Worm (Caenorhabditis elegans) whole organism, early embryonic: ENCODE data around the gene F54D5.24.

Experiments
- aly-1 ChIP-seq: sonication (generic microtip); optimal IDR thresholded peaks from 2 replicates; lab custom pipeline; 2016; ENCODE audit warnings: missing genetic modification characterization, missing compliant biosample characterization
- ama-1 ChIP-seq: fragments of 150-350 bp; optimal IDR thresholded peaks from 2 replicates; lab custom pipeline; 2014
- ceh-13 ChIP-seq: fragments of 200-800 bp; sonication (Bioruptor generic); optimal IDR thresholded peaks from 2 replicates; lab custom pipeline; 2018; ENCODE audit warnings: mild to moderate bottlenecking, missing genetic modification characterization, missing compliant biosample characterization
- hnd-1 ChIP-seq: sonication (generic microtip); optimal IDR thresholded peaks from 2 replicates; lab custom pipeline; 2016; ENCODE audit warnings: missing genetic modification characterization, missing compliant biosample characterization
- pes-1 ChIP-seq: fragments of 200-800 bp; sonication (Bioruptor generic); IDR thresholded peaks from 2 replicates; pipeline ENCODE4 v1.3.6; 2022; ENCODE audit warnings: missing genetic modification reagents, missing genetic modification characterization, missing compliant biosample characterization
- scrt-1 ChIP-seq: fragments of 200-800 bp; sonication (Bioruptor generic); IDR thresholded peaks from 2 replicates; pipeline ENCODE4 v1.3.6; 2022; ENCODE audit warnings: missing genetic modification characterization, missing compliant biosample characterization

ce11 chrII:11592023-11592422 lies 36.3 kb downstream of the F54D5.24 start, which contains the start of gene F07A11.1:
- no peak for TF ChIP-seq scrt-1 (GFP tag; lab: Robert Waterston, UW)
- TF ChIP-seq ceh-13 (GFP tag; lab: Kevin White, UChicago): no peak
- TF ChIP-seq hnd-1 (tag; lab: Kevin White, UChicago): no peak
- TF ChIP-seq ama-1 (lab: Kevin White, UChicago): no peak
- no peak for TF ChIP-seq pes-1 (GFP tag; lab: Robert Waterston, UW)
- TF ChIP-seq aly-1 (tag; lab: Kevin White, UChicago): no peak
